Worm (Caenorhabditis elegans): Measurements from ENCODE around the gene clh-3.

clh-3 gene

DNA sequence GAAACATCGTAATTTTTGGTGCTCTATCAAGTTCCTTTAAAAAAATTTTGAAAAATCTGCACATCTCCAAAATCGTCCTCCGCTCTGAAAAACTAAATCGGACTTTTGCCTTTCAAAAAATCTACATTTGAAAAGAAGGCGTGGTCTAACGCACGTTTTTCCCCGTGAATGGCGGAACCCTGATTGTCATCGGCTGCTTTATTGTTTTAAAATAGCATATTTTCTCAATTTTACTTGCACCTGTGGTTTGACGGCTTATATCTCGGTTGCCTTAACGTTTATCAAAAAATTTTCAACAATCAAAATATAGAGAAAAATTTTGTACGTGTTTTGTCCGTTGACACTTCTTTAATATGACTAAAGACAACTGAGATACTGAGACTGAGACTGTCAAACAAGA, 6.2 kb upstream of the clh-3 start:
- no peak for TF ChIP-seq unc-62 (GFP tag; optimal IDR thresholded peaks at IDR 0.05)

DNA sequence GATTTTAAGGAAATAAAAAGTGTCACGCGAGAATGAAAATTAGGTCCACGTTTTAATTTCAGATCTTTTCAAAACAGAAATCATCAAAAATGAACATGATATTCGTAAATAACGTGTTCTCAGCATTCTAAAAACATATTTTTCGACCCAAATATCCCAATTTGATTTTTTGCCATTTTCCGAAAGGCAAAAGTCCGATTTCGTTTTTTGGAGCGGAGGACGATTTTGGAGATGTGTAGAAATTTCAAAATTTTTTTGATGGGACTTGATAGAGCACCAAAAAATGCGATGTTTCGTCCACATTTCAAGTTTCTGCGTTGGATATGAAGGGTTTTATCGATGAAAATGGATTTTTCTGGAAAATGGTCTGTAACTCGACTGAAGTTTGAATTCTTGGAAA, 5.0 kb upstream of the clh-3 start:
- TF ChIP-seq unc-62 (GFP tag; optimal IDR thresholded peaks at IDR 0.05), result no peak

DNA sequence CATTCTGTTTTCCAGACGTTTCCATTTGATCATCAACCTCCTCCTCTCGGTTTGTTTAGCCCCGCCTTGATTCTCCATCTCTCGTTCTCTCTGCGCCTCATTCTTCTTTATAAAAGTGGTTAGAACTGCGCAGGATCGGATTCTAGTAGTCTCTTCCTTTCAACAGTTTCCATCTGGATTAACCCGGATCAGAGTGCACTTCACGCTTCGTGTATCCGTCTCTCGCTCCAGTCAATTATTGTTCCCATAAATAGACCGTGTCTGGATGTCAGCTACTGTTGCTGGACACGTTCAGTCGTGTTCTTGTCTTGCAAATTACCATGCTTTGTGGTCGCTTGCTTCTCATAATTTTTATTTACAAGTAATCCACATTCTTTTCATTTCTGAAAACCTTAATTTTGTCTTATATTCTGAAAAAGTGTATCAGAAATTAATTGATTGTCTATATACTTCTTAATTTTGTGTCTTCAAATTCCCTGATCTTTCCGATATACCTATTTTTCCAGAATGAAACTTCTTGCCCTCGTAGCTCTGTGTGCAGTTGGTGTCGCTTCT, 3.0 kb upstream of the clh-3 start, which contains the start of gene F32A5.4:
Gene F32A5.4 (plus strand): TSS at position 505 of the 555 bp plus-strand sequence.
- TF ChIP-seq unc-62 (GFP tag; optimal IDR thresholded peaks at IDR 0.05), result no peak

DNA sequence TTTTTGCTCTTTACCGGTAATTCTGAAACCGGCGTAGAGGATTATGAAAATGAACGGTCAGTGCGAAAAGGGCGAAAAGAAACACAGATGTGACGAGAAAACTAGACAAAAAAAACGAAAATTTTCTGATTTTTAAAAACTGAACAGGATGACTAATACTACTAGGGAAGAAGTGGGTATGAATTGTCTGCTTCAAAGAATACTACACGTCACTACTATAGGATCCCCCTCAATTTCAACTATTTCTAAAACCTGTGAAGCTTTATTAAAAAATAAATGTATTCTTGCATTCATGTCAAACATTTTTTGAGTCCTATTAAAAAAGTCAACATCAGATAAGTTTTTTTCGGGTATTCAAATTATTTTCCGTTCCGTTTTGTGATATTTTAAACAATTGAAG, 1.6 kb downstream of the clh-3 start:
- TF ChIP-seq unc-62 (GFP tag; optimal IDR thresholded peaks at IDR 0.05), result no peak

DNA sequence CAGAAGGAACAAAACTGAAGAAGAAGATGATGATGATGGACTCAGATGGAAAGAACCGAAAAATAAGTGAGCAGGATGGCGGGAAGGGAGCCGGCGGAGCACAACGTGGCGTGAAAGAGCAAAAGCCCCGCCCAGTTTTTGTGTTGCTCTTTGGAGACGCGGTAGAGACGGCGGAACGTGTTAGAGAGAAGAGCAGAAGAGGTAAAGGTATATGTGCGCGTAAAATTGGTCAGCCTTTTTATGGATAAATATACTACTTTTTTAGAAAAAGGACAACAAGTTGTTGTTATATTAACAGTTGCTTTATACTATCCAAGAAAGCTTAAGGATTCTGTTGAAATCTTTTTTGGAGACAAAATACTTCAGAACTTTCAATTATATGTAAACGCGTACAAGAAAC, 8.7 kb downstream of the clh-3 start, which contains the start of gene E04F6.10:
Gene E04F6.10 (minus strand): TSS at position 101 of the 400 bp plus-strand sequence.
- no peak for TF ChIP-seq unc-62 (GFP tag; optimal IDR thresholded peaks at IDR 0.05)

DNA sequence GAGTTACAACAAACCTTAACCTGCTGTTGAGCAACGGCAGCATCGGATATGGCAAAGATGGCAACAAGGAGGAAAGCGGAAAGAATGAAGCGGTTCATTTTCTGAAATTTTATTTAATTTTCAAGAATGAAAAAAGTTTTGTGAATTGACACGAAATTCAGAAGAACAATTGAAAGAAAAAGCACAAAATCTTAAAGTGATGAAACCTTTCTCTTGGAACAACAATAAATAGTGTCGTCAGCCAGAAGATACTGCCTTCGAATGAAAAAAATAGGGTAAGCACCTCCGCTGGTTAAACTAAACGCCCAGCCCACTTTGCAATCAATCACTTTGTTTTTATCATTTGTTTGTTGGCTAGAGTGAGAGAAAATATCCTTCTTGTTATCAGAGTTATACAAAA, 13.7 kb downstream of the clh-3 start, which contains the start of gene E04F6.9:
Gene E04F6.9 (minus strand): TSS at position 101 of the 400 bp plus-strand sequence.
- no peak for TF ChIP-seq unc-62 (GFP tag; optimal IDR thresholded peaks at IDR 0.05)

DNA sequence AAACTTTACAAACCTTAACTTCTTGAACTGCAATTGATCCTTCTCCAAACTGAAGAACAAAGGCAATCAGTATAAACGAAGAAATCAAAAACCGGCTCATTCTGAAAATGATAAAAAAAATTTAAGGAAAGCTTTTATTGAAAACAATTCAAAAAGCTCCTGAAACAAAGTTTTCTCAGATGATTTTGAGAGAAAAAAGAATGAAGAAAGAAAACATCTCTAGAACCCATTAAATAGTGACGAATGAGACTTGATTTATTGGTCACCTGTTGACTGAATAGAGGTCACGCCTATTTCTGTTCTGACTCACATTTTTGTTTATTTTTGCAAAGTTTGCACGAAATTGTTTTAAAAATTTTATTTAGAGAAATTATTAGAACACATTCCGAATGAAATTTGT, 14.4 kb downstream of the clh-3 start, which contains the start of gene E04F6.8:
Gene E04F6.8 (minus strand): TSS at position 101 of the 400 bp plus-strand sequence.
- TF ChIP-seq unc-62 (GFP tag; optimal IDR thresholded peaks at IDR 0.05), result no peak

DNA sequence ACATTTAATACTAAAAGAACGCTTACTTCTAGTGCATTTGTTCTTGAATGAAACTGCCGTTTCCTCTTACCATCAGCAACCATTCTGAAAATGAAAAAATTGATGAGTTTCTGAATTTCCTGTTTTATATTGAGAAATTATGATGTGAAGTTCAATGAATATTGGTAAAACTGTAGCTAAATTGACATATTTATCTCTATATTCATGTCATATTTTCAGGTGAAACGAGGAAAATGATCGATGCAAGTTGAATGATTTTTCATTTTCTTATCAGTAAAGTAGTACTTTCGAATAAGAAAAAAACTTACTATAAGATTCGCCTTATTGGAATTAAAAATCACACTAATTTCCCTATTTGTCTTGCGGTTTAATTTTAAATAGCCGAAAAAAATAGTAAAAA, 15.5 kb downstream of the clh-3 start, which contains the start of gene E04F6.15:
Gene E04F6.15 (minus strand): TSS at position 101 of the 400 bp plus-strand sequence.
- no peak for TF ChIP-seq unc-62 (GFP tag; optimal IDR thresholded peaks at IDR 0.05)

DNA sequence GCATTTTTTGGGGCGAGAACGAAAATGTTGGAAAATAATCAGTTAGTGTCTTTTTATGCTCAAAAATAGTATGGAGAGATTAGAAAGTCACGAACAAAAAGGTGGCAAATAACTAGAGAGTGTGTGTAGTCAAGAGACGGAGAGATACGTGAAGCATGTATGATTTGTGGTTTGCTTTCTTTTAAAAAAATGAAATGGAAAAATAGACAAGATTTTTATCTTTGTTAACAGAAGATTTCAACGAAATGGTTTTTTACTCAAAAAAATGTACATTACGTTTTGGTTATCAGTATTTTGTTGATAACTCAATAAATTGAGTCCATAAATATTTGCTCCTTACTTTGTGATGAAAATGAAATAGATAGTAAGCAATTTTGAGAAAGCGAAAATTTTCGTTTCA, 17.5 kb downstream of the clh-3 start, which contains the start of gene dhs-7:
Gene dhs-7 (minus strand): TSS at position 277 of the 400 bp plus-strand sequence.
- TF ChIP-seq unc-62 (GFP tag; optimal IDR thresholded peaks at IDR 0.05), result no peak

DNA sequence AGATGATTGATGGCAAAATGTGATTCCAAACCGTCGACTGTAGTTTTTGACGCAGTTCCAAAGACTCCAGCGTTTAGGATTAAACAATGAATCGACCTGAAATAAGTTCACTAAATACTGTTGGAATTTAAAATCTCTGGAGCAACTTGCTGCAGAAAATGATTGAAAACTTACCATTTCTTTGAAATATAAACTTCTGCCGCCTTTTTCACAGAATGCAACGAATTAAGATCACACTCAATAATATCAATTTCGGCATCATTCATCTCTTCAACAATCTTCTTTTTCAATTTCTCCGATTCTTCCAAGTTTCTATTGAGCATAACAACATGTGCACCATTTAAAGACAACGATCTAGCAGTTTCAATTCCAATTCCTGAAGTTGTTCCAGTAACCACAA, 18.1 kb downstream of the clh-3 start:
- TF ChIP-seq unc-62 (GFP tag; optimal IDR thresholded peaks at IDR 0.05), result no peak

DNA sequence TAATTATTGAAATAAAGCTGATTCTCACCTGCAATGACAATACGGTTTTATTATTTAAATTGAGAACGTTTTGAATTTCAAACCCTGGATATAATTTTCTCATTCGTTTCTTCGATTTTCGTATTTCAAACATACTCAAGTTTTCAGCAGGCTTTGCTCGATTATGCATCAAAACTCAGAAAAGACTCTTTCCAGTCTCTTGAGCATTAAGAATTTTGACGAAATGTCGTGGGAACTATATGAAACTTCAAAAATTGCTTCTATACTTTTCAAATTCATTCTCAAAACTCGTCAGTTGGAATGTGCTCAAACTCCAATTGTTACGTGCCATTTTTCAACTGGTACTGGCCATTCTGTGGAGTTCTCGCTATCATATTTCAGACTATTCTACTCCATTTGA, 20.3 kb downstream of the clh-3 start, which contains the start of gene srd-59:
Gene srd-59 (plus strand): TSS at position 301 of the 400 bp plus-strand sequence.
- no peak for TF ChIP-seq unc-62 (GFP tag; optimal IDR thresholded peaks at IDR 0.05)

DNA sequence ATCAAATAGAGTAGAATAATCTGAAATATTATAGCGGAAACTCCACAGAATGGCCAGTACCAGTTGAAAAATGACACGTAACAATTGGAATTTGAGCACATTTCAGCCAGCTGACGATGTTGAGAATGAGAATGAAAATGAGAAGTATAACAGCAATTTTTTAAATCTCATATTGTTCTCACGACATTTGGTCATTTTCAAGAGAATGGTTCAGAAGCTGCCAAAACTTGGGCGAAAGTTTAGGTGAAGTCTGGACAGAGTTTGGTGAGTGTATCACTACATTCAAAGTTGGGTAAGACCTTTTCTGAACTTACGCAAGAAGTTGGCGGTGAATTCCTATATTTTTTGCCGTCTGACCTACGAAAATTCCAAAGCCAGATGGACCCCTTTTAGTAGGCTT, 20.8 kb downstream of the clh-3 start, which contains the start of gene srd-58:
Gene srd-58 (minus strand): TSS at position 101 of the 400 bp plus-strand sequence.
- TF ChIP-seq unc-62 (GFP tag; optimal IDR thresholded peaks at IDR 0.05), result no peak

DNA sequence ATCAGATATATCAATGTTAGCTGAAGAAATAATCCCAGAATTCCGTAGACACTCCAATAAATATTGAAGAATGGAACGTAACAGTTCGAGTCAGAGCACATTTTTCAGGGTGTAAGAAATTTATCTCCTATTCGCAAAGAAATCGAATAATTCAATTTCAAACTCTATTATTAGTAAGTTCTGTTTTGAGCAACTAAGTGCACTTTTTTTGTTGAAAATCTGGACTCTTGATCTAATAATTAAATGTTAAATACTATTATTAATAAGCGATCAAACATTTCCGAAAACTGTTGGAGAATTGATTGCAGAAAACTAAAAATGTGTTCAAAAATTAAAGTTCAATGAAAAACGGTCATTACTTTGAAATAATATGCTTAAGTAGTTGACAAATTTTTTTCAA, 22.6 kb downstream of the clh-3 start, which contains the start of gene srd-56:
Gene srd-56 (minus strand): TSS at position 101 of the 400 bp plus-strand sequence.
- TF ChIP-seq unc-62 (GFP tag; optimal IDR thresholded peaks at IDR 0.05), result no peak

DNA sequence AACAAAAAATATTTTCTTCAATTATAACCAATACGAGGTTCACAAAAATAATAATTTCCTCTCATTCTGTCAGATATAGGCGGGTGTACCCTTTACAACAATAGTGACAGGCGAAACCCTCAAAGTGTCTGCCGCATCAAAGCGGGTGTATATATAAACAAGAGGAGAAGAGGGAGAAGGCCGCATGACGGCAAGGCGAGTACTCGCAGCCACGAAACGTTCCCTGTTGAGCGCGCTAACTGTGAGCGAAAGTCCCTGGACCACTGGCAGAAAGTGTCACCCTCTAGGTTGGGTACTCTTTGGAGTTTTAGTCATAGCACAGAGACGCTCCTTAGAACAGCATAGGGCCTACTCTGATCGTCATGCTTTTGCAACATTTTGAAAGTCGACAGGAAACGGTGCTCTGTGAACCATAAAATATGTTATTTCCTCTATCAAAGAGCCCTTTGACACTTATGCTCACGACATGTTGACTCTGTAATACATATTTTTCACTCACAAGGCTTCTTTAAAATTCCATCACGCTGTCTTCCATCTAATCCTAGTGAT, 25.6 kb downstream of the clh-3 start, which contains the start of gene pcrg-1:
Gene pcrg-1 (plus strand): TSS at position 499 of the 549 bp plus-strand sequence.
- no peak for TF ChIP-seq unc-62 (GFP tag; optimal IDR thresholded peaks at IDR 0.05)

DNA sequence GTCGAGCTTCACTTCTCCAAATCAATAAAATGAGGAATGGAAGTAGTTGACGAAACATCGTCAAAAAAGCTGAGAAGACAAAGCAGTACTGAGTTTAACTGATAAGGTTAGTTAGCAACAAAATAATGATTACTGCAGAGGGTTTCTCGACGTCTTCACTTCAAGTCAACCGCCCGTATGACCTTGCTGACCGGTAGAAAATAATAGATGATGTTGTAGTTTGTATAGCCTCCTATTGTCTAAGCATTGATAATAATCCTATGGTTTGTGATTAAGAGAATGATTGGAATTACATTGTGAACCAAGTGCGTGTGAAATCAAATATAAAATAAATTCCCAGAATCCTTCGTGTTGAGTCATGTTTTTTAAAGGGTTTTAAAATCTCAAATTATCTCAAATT, 26.4 kb downstream of the clh-3 start, which contains the start of gene E04F6.6:
Gene E04F6.6 (minus strand): TSS at position 258 of the 400 bp plus-strand sequence.
- TF ChIP-seq unc-62 (GFP tag; optimal IDR thresholded peaks at IDR 0.05), result no peak

DNA sequence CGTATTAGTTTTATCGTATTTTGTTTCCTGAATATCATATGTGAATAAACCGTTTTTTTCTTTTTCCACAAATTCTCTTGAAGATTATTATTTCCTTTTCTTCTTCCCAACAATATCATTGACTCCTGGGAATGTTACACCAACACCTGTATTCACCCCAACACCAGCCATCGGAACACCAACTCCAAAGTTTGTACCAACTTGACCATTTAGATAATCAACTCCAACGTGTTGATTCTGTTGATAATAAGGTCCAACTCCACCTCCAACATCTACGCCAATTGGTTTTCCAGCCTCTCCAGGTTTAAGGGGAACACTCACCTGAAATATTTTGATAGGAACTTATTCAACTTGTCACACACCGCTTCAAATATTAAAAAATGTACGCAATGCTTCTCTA, 28.3 kb downstream of the clh-3 start:
- no peak for TF ChIP-seq unc-62 (GFP tag; optimal IDR thresholded peaks at IDR 0.05)

DNA sequence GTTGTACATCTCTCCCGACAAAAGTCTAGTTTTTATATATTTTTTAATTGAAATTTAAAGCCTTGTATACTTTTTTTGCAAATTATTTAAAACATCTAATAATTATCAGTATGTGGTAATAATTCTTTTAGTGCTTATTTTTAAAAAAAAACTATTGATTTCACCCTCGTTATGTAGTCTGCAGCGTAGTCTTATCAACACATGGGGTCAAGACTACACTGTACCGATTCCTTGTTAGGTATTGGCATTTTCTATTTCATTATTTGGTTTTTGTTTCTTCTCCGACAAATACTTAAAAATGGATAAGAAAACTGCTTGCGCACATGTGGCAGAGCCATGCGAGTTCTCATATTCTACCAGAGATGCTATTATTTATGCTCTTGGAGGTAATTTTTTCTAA, 29.7 kb downstream of the clh-3 start, which contains the start of gene maoc-1:
Gene maoc-1 (plus strand): TSS at position 237 of the 400 bp plus-strand sequence.
- TF ChIP-seq unc-62 (GFP tag; optimal IDR thresholded peaks at IDR 0.05), result no peak
